Worm (Caenorhabditis elegans) whole organism, L2 larva: ENCODE measurements around the gene Y54G2A.36.
"Not testable (repeated sequence)": the region's sequence is repeated elsewhere in the genome, so short reads cannot be mapped to it uniquely, and the experiment has no call there.

Experiments used
- C34F6.9 ChIP-seq: fragments of 150-350 bp; optimal IDR thresholded peaks from 2 replicates; lab custom pipeline; 2014; ENCODE audit warnings: missing biosample characterization, missing genetic modification characterization
- F13H6.1 ChIP-seq: sonication (generic microtip); optimal IDR thresholded peaks from 2 replicates; lab custom pipeline; 2016; ENCODE audit warnings: missing genetic modification characterization, missing compliant biosample characterization
- R02D3.7 ChIP-seq: fragments of 150-350 bp; optimal IDR thresholded peaks from 2 replicates; lab custom pipeline; 2014; ENCODE audit warnings: missing biosample characterization, missing genetic modification characterization
- ZK546.5 ChIP-seq: sonication (generic microtip); optimal IDR thresholded peaks from 2 replicates; lab custom pipeline; 2017; ENCODE audit warnings: missing biosample characterization, missing genetic modification characterization
- blmp-1 ChIP-seq: sonication (generic microtip); optimal IDR thresholded peaks from 2 replicates; lab custom pipeline; 2017; ENCODE audit warnings: missing genetic modification characterization, mild to moderate bottlenecking, missing compliant biosample characterization, antibody characterized with exemption, moderate library complexity; ENCODE audit not compliant: insufficient read depth
- ceh-82 ChIP-seq: fragments of 150-350 bp; optimal IDR thresholded peaks from 2 replicates; lab custom pipeline; 2014; ENCODE audit warnings: missing biosample characterization, missing genetic modification characterization
- crh-2 ChIP-seq: sonication (generic microtip); optimal IDR thresholded peaks from 2 replicates; lab custom pipeline; 2017; ENCODE audit warnings: missing biosample characterization, missing genetic modification characterization
- dmd-4 ChIP-seq: sonication (generic microtip); optimal IDR thresholded peaks from 2 replicates; lab custom pipeline; 2017; ENCODE audit warnings: missing biosample characterization, missing genetic modification characterization
- elt-3 ChIP-seq: sonication (generic microtip); optimal IDR thresholded peaks from 2 replicates; lab custom pipeline; 2017; ENCODE audit warnings: missing biosample characterization, missing genetic modification characterization
- fos-1 ChIP-seq: fragments of 150-350 bp; optimal IDR thresholded peaks from 2 replicates; lab custom pipeline; 2014; ENCODE audit warnings: missing biosample characterization, missing genetic modification characterization
- gmeb-1 ChIP-seq: fragments of 150-350 bp; optimal IDR thresholded peaks from 2 replicates; lab custom pipeline; 2014; ENCODE audit warnings: missing biosample characterization, missing genetic modification characterization
- lin-11 ChIP-seq: fragments of 150-350 bp; sonication (generic microtip); optimal IDR thresholded peaks from 2 replicates; lab custom pipeline; 2014; ENCODE audit warnings: missing biosample characterization, missing genetic modification characterization, inconsistent platforms, mixed read lengths
- lin-13 ChIP-seq: fragments of 150-350 bp; optimal IDR thresholded peaks from 2 replicates; lab custom pipeline; 2014; ENCODE audit warnings: missing biosample characterization, missing genetic modification reagents, missing genetic modification characterization
- lsy-2 ChIP-seq, 2 experiments: fragments of 150-350 bp in 1 of 2; sonication (generic microtip) in 1 of 2; optimal IDR thresholded peaks; 2 replicates each; lab custom pipeline; 2014 to 2017; ENCODE audit warnings: missing biosample characterization in 2 of 2, missing genetic modification characterization in 2 of 2
- nhr-10 ChIP-seq: sonication (generic microtip); optimal IDR thresholded peaks from 2 replicates; lab custom pipeline; 2017; ENCODE audit warnings: missing biosample characterization, missing genetic modification characterization
- nhr-129 ChIP-seq: fragments of 150-350 bp; optimal IDR thresholded peaks from 2 replicates; lab custom pipeline; 2014; ENCODE audit warnings: missing biosample characterization, missing genetic modification characterization
- nhr-23 ChIP-seq: fragments of 150-350 bp; optimal IDR thresholded peaks from 2 replicates; lab custom pipeline; 2014; ENCODE audit warnings: missing biosample characterization, missing genetic modification reagents, missing genetic modification characterization
- nhr-25 ChIP-seq: fragments of 150-350 bp; sonication (generic microtip); optimal IDR thresholded peaks from 3 replicates; lab custom pipeline; 2014; ENCODE audit warnings: missing biosample characterization, missing genetic modification characterization
- peb-1 ChIP-seq: fragments of 150-350 bp; optimal IDR thresholded peaks from 2 replicates; lab custom pipeline; 2014; ENCODE audit warnings: missing biosample characterization, missing genetic modification characterization
- sem-4 ChIP-seq: fragments of 150-350 bp; optimal IDR thresholded peaks from 2 replicates; lab custom pipeline; 2014; ENCODE audit warnings: missing biosample characterization, missing genetic modification reagents, missing genetic modification characterization
- snpc-4 ChIP-seq: fragments of 150-350 bp; optimal IDR thresholded peaks from 2 replicates; lab custom pipeline; 2014; ENCODE audit warnings: missing biosample characterization, missing genetic modification characterization
- unc-39 ChIP-seq: fragments of 150-350 bp; optimal IDR thresholded peaks from 2 replicates; lab custom pipeline; 2014; ENCODE audit warnings: missing biosample characterization, missing genetic modification characterization
- unc-55 ChIP-seq: fragments of 150-350 bp; sonication (generic microtip); optimal IDR thresholded peaks from 3 replicates; lab custom pipeline; 2014; ENCODE audit warnings: missing biosample characterization, missing genetic modification reagents, missing genetic modification characterization
- unc-62 ChIP-seq: fragments of 150-350 bp; optimal IDR thresholded peaks from 2 replicates; lab custom pipeline; 2014; ENCODE audit warnings: missing biosample characterization, missing genetic modification reagents, missing genetic modification characterization
- zag-1 ChIP-seq: fragments of 150-350 bp; optimal IDR thresholded peaks from 2 replicates; lab custom pipeline; 2014; ENCODE audit warnings: missing biosample characterization, missing genetic modification characterization
- ztf-1 ChIP-seq: fragments of 200-800 bp; sonication (Bioruptor generic); conservative IDR thresholded peaks from 2 replicates; pipeline ENCODE4 v1.3.6; 2022; ENCODE audit warnings: missing genetic modification characterization, missing compliant biosample characterization
- ztf-4 ChIP-seq: fragments of 150-350 bp; optimal IDR thresholded peaks from 2 replicates; lab custom pipeline; 2014; ENCODE audit warnings: missing biosample characterization, missing genetic modification characterization

Y54G2A.36 gene

ce11 chrIV:2894630-2895029, 2.9 kb upstream of the Y54G2A.36 start, which contains the start of gene Y54G2A.19:
Gene Y54G2A.19, minus strand, starts transcription at chrIV:2894730.
- TF ChIP-seq lsy-2 (tag; optimal IDR thresholded peaks at IDR 0.05; lab: Kevin White, UChicago); nhr-25 (tag; lab: Kevin White, UChicago); sem-4 (tag; lab: Kevin White, UChicago): not testable (repeated sequence)

ce11 chrIV:2895986-2896660, 1.4 kb upstream of the Y54G2A.36 start:
- peak; percentile 29 to 76 for TF ChIP-seq lsy-2 (tag; optimal IDR thresholded peaks at IDR 0.05; lab: Kevin White, UChicago)
- TF ChIP-seq F13H6.1 (tag; lab: Kevin White, UChicago): peak; percentile 21

ce11 chrIV:2901973-2902372, 4.5 kb downstream of the Y54G2A.36 start:
- peak; percentile 43 for TF ChIP-seq gmeb-1 (tag; lab: Kevin White, UChicago)

- TF ChIP-seq nhr-129 (tag; lab: Kevin White, UChicago) (peak; percentile 10), fos-1 (no peak), unc-39 (tag; lab: Kevin White, UChicago) (no peak)
Measured at ce11 chrIV:2914545-2914944, 17.1 kb downstream of the Y54G2A.36 start.

- no peak for TF ChIP-seq unc-39 (tag; lab: Kevin White, UChicago)
- peak; percentile 19 for TF ChIP-seq unc-55
- TF ChIP-seq ztf-1 (GFP tag; lab: Robert Waterston, UW): no peak
- no peak for TF ChIP-seq ZK546.5 (tag; lab: Kevin White, UChicago)
- TF ChIP-seq nhr-10 (tag; lab: Kevin White, UChicago): no peak
- no peak for TF ChIP-seq zag-1 (tag; lab: Kevin White, UChicago)
- no peak for TF ChIP-seq snpc-4 (tag; lab: Kevin White, UChicago)
- peak; percentile 58 for TF ChIP-seq gmeb-1 (tag; lab: Kevin White, UChicago)
- TF ChIP-seq lsy-2 (tag; optimal IDR thresholded peaks at IDR 0.05; lab: Kevin White, UChicago): no peak
Measured at ce11 chrIV:2916043-2916442, 18.5 kb downstream of the Y54G2A.36 start.

ce11 chrIV:2917729-2918128, 20.2 kb downstream of the Y54G2A.36 start, which contains the start of gene Y54G2A.50:
Gene Y54G2A.50, plus strand, starts transcription at chrIV:2918029.
- not testable (repeated sequence) for TF ChIP-seq ceh-82 (tag; lab: Kevin White, UChicago); dmd-4; ztf-4 (tag; lab: Kevin White, UChicago)
- TF ChIP-seq, all 48 proteins: peak for 0; not testable (repeated sequence) for 48

- no peak for TF ChIP-seq gmeb-1 (tag; lab: Kevin White, UChicago)
- TF ChIP-seq peb-1 (tag; lab: Kevin White, UChicago): no peak
- no peak for TF ChIP-seq nhr-10 (tag; lab: Kevin White, UChicago)
- no peak for TF ChIP-seq elt-3 (tag; lab: Kevin White, UChicago)
- TF ChIP-seq fos-1: no peak
- no peak for TF ChIP-seq ztf-4 (tag; lab: Kevin White, UChicago)
- TF ChIP-seq blmp-1: no peak
- TF ChIP-seq crh-2 (tag; lab: Kevin White, UChicago): no peak
- no peak for TF ChIP-seq lin-13 (GFP tag; lab: Kevin White, UChicago)
- TF ChIP-seq nhr-25 (tag; lab: Kevin White, UChicago): no peak
- TF ChIP-seq lin-11 (tag; lab: Kevin White, UChicago): no peak
- no peak for TF ChIP-seq unc-62 (GFP tag; lab: Kevin White, UChicago)
- TF ChIP-seq nhr-23 (tag; lab: Kevin White, UChicago): no peak
- TF ChIP-seq R02D3.7: no peak
- no peak for TF ChIP-seq C34F6.9 (tag; lab: Kevin White, UChicago)
Measured at ce11 chrIV:2922196-2922595, 24.7 kb downstream of the Y54G2A.36 start, which contains the start of gene fbxc-45. Gene fbxc-45, minus strand, starts transcription at chrIV:2922243.
